Worm (Caenorhabditis elegans) whole organism, L2 larva: ENCODE data around the gene cky-1.

Experiments used
- F13H6.1 ChIP-seq: sonication (generic microtip); optimal IDR thresholded peaks from 2 replicates; lab custom pipeline; 2016; ENCODE audit warnings: missing genetic modification characterization, missing compliant biosample characterization
- ama-1 ChIP-seq: fragments of 150-350 bp; optimal IDR thresholded peaks from 2 replicates; lab custom pipeline; 2018; ENCODE audit warnings: inconsistent platforms
- elt-3 ChIP-seq: sonication (generic microtip); optimal IDR thresholded peaks from 2 replicates; lab custom pipeline; 2017; ENCODE audit warnings: missing biosample characterization, missing genetic modification characterization
- lin-13 ChIP-seq: fragments of 150-350 bp; optimal IDR thresholded peaks from 2 replicates; lab custom pipeline; 2014; ENCODE audit warnings: missing biosample characterization, missing genetic modification reagents, missing genetic modification characterization
- mab-5 ChIP-seq: fragments of 150-350 bp; optimal IDR thresholded peaks from 2 replicates; lab custom pipeline; 2014; ENCODE audit warnings: missing biosample characterization, missing genetic modification characterization
- nhr-12 ChIP-seq: fragments of 150-350 bp; optimal IDR thresholded peaks from 2 replicates; lab custom pipeline; 2014; ENCODE audit warnings: missing biosample characterization, missing genetic modification characterization
- nhr-25 ChIP-seq: fragments of 150-350 bp; sonication (generic microtip); optimal IDR thresholded peaks from 3 replicates; lab custom pipeline; 2014; ENCODE audit warnings: missing biosample characterization, missing genetic modification characterization
- skn-1 ChIP-seq: sonication (generic microtip); optimal IDR thresholded peaks from 2 replicates; lab custom pipeline; 2017; ENCODE audit warnings: missing biosample characterization, missing genetic modification characterization
- zag-1 ChIP-seq: fragments of 150-350 bp; optimal IDR thresholded peaks from 2 replicates; lab custom pipeline; 2014; ENCODE audit warnings: missing biosample characterization, missing genetic modification characterization
- ztf-1 ChIP-seq: fragments of 200-800 bp; sonication (Bioruptor generic); conservative IDR thresholded peaks from 2 replicates; pipeline ENCODE4 v1.3.6; 2022; ENCODE audit warnings: missing genetic modification characterization, missing compliant biosample characterization
- ztf-11 ChIP-seq: sonication (generic microtip); optimal IDR thresholded peaks from 2 replicates; lab custom pipeline; 2017; ENCODE audit warnings: missing biosample characterization, missing genetic modification characterization
- ztf-4 ChIP-seq: fragments of 150-350 bp; optimal IDR thresholded peaks from 2 replicates; lab custom pipeline; 2014; ENCODE audit warnings: missing biosample characterization, missing genetic modification characterization

DNA sequence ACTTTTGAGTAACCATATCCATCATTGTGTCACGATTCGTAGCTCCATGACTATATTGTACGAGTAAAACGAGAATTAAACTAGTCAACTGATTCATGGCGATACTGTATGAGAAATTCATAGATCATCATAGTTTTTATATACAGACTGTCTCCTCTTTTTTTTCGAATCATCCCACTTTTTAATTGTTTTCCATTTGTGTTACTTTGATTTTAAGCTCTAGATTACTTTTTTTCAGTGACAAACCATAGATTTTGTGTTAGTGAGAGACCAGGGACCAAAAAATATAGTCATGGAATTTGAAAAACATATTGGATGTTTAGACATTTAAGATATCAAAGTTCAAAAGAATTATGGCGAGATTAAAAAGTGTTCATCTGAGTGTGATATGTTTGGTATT is 24.5 kb upstream of the cky-1 start, which contains the start of gene R11D1.3:
- no peak for TF ChIP-seq ztf-4 (tag; lab: Kevin White, UChicago)
- TF ChIP-seq lin-13 (GFP tag; lab: Kevin White, UChicago): no peak
- TF ChIP-seq ztf-1 (GFP tag; lab: Robert Waterston, UW): no peak
- TF ChIP-seq zag-1: no peak
- TF ChIP-seq F13H6.1 (tag; lab: Kevin White, UChicago): no peak
- no peak for TF ChIP-seq ama-1
- TF ChIP-seq skn-1 (tag; lab: Kevin White, UChicago): no peak
- TF ChIP-seq nhr-25: no peak
- TF ChIP-seq nhr-12: no peak
- no peak for TF ChIP-seq mab-5 (tag; lab: Kevin White, UChicago)
- no peak for TF ChIP-seq ztf-11 (tag; lab: Kevin White, UChicago)
- no peak for TF ChIP-seq elt-3 (tag; lab: Kevin White, UChicago)
